Worm (Caenorhabditis elegans) whole organism, L4 larva: ENCODE results near the gene fbxa-170.
"Not testable (repeated sequence)": the region's sequence is repeated elsewhere in the genome, so short reads cannot be mapped to it uniquely, and the experiment has no call there.

ENCODE experiments used
- ceh-44 ChIP-seq: fragments of 200-800 bp; sonication (Bioruptor generic); IDR thresholded peaks from 2 replicates; pipeline ENCODE4 v1.3.6; 2022; ENCODE audit warnings: missing genetic modification reagents, missing genetic modification characterization, missing compliant biosample characterization
- fkh-10 ChIP-seq: fragments of 150-350 bp; optimal IDR thresholded peaks from 2 replicates; lab custom pipeline; 2014; ENCODE audit warnings: missing biosample characterization, missing genetic modification reagents, missing genetic modification characterization
- lin-13 ChIP-seq: fragments of 150-350 bp; optimal IDR thresholded peaks from 2 replicates; lab custom pipeline; 2014; ENCODE audit warnings: missing biosample characterization, missing genetic modification reagents, missing genetic modification characterization
- mdt-29 ChIP-seq: fragments of 200-800 bp; sonication (Bioruptor generic); IDR thresholded peaks from 2 replicates; pipeline ENCODE4 v1.3.6; 2022; ENCODE audit warnings: missing genetic modification reagents, missing genetic modification characterization, missing compliant biosample characterization
- mes-2 ChIP-seq: sonication (generic microtip); optimal IDR thresholded peaks from 2 replicates; lab custom pipeline; 2016; ENCODE audit warnings: missing genotype, mild to moderate bottlenecking, missing genetic modification characterization, missing compliant biosample characterization; ENCODE audit not compliant: poor library complexity, severe bottlenecking
- nhr-10 ChIP-seq: fragments of 150-350 bp; optimal IDR thresholded peaks from 2 replicates; lab custom pipeline; 2014; ENCODE audit warnings: missing biosample characterization, missing genetic modification characterization
- nhr-25 ChIP-seq: sonication (generic microtip); optimal IDR thresholded peaks from 2 replicates; lab custom pipeline; 2017; ENCODE audit warnings: missing genetic modification characterization, mild to moderate bottlenecking, missing compliant biosample characterization, antibody characterized with exemption, moderate library complexity, borderline replicate concordance; ENCODE audit not compliant: insufficient read depth
- spr-1 ChIP-seq: sonication (generic microtip); optimal IDR thresholded peaks from 2 replicates; lab custom pipeline; 2016; ENCODE audit warnings: mild to moderate bottlenecking, missing genetic modification characterization, missing compliant biosample characterization
- ztf-11 ChIP-seq: fragments of 150-350 bp; optimal IDR thresholded peaks from 2 replicates; lab custom pipeline; 2014; ENCODE audit warnings: missing biosample characterization, missing genetic modification characterization

DNA sequence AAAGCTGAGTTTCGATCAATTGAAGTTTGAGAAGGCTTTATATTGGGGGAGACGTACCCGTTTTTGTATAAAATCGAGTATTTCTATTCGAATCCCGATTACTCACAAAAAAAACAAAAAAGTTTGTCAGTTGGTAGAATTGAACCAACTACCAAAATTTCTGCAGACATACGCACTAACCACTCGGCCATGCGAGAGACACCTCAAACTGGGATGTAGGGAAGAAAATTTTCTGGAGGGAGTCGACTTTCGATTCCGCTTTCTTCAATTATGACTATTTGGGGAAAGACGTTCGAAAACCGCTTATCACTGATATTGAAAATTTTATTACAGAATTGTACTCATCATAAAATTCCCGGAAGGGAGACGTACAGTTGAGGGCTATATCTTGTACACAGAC lies 29.3 kb upstream of the fbxa-170 start:
- TF ChIP-seq mdt-29 (GFP tag; lab: Robert Waterston, UW); lin-13 (GFP tag; lab: Kevin White, UChicago); spr-1; ztf-11 (tag; lab: Kevin White, UChicago); mes-2 (tag; lab: Kevin White, UChicago); nhr-25; fkh-10 (GFP tag; lab: Kevin White, UChicago); nhr-10 (tag; lab: Kevin White, UChicago); ceh-44 (GFP tag; lab: Robert Waterston, UW): not testable (repeated sequence)
